Worm (Caenorhabditis elegans) whole organism, L3 larva: ENCODE results near the gene K04A8.1.
"Not testable (repeated sequence)": the region's sequence is repeated elsewhere in the genome, so short reads cannot be mapped to it uniquely, and the experiment has no call there.

Experiments
- nhr-237 ChIP-seq: fragments of 150-350 bp; optimal IDR thresholded peaks from 2 replicates; lab custom pipeline; 2014; ENCODE audit warnings: missing biosample characterization, missing genetic modification characterization
- nhr-76 ChIP-seq: fragments of 150-350 bp; sonication (generic microtip); optimal IDR thresholded peaks from 5 replicates; lab custom pipeline; 2014; ENCODE audit warnings: missing biosample characterization, missing genetic modification characterization
- unc-62 ChIP-seq: fragments of 150-350 bp; sonication (generic microtip); optimal IDR thresholded peaks from 4 replicates; lab custom pipeline; 2014; ENCODE audit warnings: missing biosample characterization, missing genetic modification reagents, missing genetic modification characterization

ce11 chrV:6581762-6582161, 15.6 kb downstream of the K04A8.1 start, which contains the start of gene ZK1055.4:
- TF ChIP-seq nhr-76 (tag; lab: Kevin White, UChicago); nhr-237; unc-62 (GFP tag; lab: Kevin White, UChicago): not testable (repeated sequence)
